Worm (Caenorhabditis elegans) whole organism, L4 larva: ENCODE results near the gene lgc-5.

Experiments
- R02D3.7 ChIP-seq: fragments of 150-350 bp; sonication (generic microtip); optimal IDR thresholded peaks from 3 replicates; lab custom pipeline; 2014; ENCODE audit warnings: missing biosample characterization, missing genetic modification characterization
- ZK546.5 ChIP-seq, 2 experiments: sonication (generic microtip); optimal IDR thresholded peaks; 2 replicates each; lab custom pipeline; 2017; ENCODE audit warnings: missing biosample characterization in 2 of 2, missing genetic modification characterization in 2 of 2
- ceh-20 ChIP-seq: fragments of 200-800 bp; sonication (Bioruptor generic); IDR thresholded peaks from 2 replicates; pipeline ENCODE4 v1.3.6; 2022; ENCODE audit warnings: missing genetic modification reagents, missing genetic modification characterization, missing compliant biosample characterization
- ceh-28 ChIP-seq: fragments of 150-350 bp; optimal IDR thresholded peaks from 2 replicates; lab custom pipeline; 2014; ENCODE audit warnings: missing biosample characterization, missing genetic modification reagents, missing genetic modification characterization
- daf-12 ChIP-seq: fragments of 150-350 bp; optimal IDR thresholded peaks from 2 replicates; lab custom pipeline; 2014; ENCODE audit warnings: missing biosample characterization, missing genetic modification reagents, missing genetic modification characterization
- egl-27 ChIP-seq: sonication (generic microtip); optimal IDR thresholded peaks from 3 replicates; lab custom pipeline; 2017; ENCODE audit warnings: missing biosample characterization, missing genetic modification reagents, missing genetic modification characterization
- nhr-25 ChIP-seq: sonication (generic microtip); optimal IDR thresholded peaks from 2 replicates; lab custom pipeline; 2017; ENCODE audit warnings: missing genetic modification characterization, mild to moderate bottlenecking, missing compliant biosample characterization, antibody characterized with exemption, moderate library complexity, borderline replicate concordance; ENCODE audit not compliant: insufficient read depth
- nhr-28 ChIP-seq: fragments of 150-350 bp; optimal IDR thresholded peaks from 2 replicates; lab custom pipeline; 2014; ENCODE audit warnings: missing biosample characterization, missing genetic modification characterization
- set-16 ChIP-seq: fragments of 200-800 bp; sonication (Bioruptor generic); IDR thresholded peaks from 2 replicates; pipeline ENCODE4 v1.3.6; 2022; ENCODE audit warnings: missing genetic modification reagents, missing genetic modification characterization, missing compliant biosample characterization
- unc-130 ChIP-seq: sonication (generic microtip); optimal IDR thresholded peaks from 2 replicates; lab custom pipeline; 2016; ENCODE audit warnings: missing genetic modification reagents, missing genetic modification characterization, missing compliant biosample characterization
- unc-62 ChIP-seq, 3 experiments: fragments of 150-350 bp in 1 of 3; sonication (generic microtip); optimal IDR thresholded peaks in 2 of 3; peaks in 1 of 3; 1 replicate in 1 of 3; 2 replicates in 2 of 3; lab custom pipeline; 2014 to 2017; ENCODE audit warnings: missing biosample characterization in 3 of 3, missing genetic modification characterization in 3 of 3, missing genetic modification reagents in 3 of 3, missing genotype in 1 of 3

DNA sequence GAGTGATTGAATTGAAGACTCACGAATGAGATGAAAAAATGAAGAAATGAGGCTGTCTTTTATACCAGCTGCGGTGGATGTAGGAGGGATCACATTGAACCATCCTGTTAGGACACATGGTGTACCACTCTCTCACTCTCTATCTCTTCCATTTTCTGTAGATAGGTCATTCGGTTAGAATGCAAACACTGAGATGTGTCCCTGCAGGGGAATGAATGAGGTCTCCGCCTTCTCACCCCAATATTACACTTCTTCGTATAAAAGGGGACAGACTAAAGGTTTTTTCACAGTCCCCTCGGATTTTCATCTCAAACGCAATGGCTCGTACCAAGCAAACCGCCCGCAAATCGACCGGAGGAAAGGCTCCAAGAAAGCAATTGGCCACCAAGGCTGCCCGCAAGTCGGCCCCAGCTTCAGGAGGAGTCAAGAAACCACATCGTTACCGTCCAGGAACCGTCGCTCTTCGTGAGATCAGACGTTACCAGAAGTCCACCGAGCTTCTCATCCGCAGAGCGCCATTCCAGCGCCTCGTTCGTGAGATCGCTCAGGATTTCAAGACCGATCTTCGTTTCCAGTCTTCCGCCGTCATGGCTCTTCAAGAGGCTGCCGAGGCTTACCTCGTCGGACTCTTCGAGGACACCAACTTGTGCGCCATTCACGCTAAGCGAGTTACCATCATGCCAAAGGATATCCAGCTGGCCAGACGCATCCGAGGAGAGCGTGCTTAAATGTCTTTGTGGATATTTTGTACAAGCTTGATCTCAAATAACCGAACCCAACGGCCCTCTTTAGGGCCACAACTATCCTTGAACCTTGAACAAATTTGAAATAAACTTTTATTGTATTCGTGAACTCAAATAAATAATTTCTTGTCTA is 8.3 kb upstream of the lgc-5 start, which contains the start of gene his-32:
- TF ChIP-seq nhr-25 (tag; lab: Kevin White, UChicago) (peak; percentile 92), ceh-20 (GFP tag; lab: Robert Waterston, UW) (no peak), daf-12 (tag; lab: Kevin White, UChicago) (no peak), ZK546.5 (tag; optimal IDR thresholded peaks at IDR 0.05; lab: Kevin White, UChicago) (no peak), unc-130 (GFP tag; lab: Kevin White, UChicago) (no peak), R02D3.7 (tag; lab: Kevin White, UChicago) (no peak), egl-27 (tag; lab: Kevin White, UChicago) (no peak), ceh-28 (no peak), set-16 (peak; percentile 78; the same call in 1 of the 2 replicates), unc-62 (GFP tag; optimal IDR thresholded peaks at IDR 0.05 in 1 of 2; lab: Kevin White, UChicago) (peak in 1 of 2 experiments; percentile 56), unc-62 (tag; optimal IDR thresholded peaks at IDR 0.05; lab: Kevin White, UChicago) (no peak), nhr-28 (tag; lab: Kevin White, UChicago) (no peak)
